Worm (Caenorhabditis elegans) whole organism, L4 larva: ENCODE measurements around the gene Y67A10A.3.

Source experiments
- F37D6.2 ChIP-seq: sonication (generic microtip); optimal IDR thresholded peaks from 2 replicates; lab custom pipeline; 2016; ENCODE audit warnings: mild to moderate bottlenecking, missing genetic modification characterization, missing compliant biosample characterization
- Y5F2A.4 ChIP-seq: fragments of 200-800 bp; sonication (Bioruptor generic); optimal IDR thresholded peaks from 2 replicates; lab custom pipeline; 2018; ENCODE audit warnings: mild to moderate bottlenecking, missing genetic modification characterization, missing compliant biosample characterization
- aly-2 ChIP-seq: sonication (generic microtip); optimal IDR thresholded peaks from 2 replicates; lab custom pipeline; 2018; ENCODE audit warnings: missing biosample characterization, missing genetic modification characterization
- ama-1 ChIP-seq: fragments of 150-350 bp; optimal IDR thresholded peaks from 2 replicates; lab custom pipeline; 2014; ENCODE audit warnings: inconsistent platforms, mixed read lengths
- ceh-82 ChIP-seq: sonication (generic microtip); optimal IDR thresholded peaks from 2 replicates; lab custom pipeline; 2017; ENCODE audit warnings: missing biosample characterization, missing genetic modification characterization
- jun-1 ChIP-seq: fragments of 150-350 bp; optimal IDR thresholded peaks from 2 replicates; lab custom pipeline; 2014; ENCODE audit warnings: missing biosample characterization, missing genetic modification reagents, missing genetic modification characterization
- mdl-1 ChIP-seq, 2 experiments: fragments of 150-350 bp in 1 of 2; sonication (generic microtip) in 1 of 2; optimal IDR thresholded peaks; 2 replicates each; lab custom pipeline; 2014 to 2017; ENCODE audit warnings: missing biosample characterization in 2 of 2, missing genetic modification characterization in 2 of 2
- nhr-102 ChIP-seq: sonication (generic microtip); optimal IDR thresholded peaks from 2 replicates; lab custom pipeline; 2016; ENCODE audit warnings: mild to moderate bottlenecking, missing genetic modification characterization, moderate library complexity, missing compliant biosample characterization
- nhr-11 ChIP-seq: fragments of 150-350 bp; optimal IDR thresholded peaks from 2 replicates; lab custom pipeline; 2014; ENCODE audit warnings: missing biosample characterization, missing genetic modification characterization
- nhr-28 ChIP-seq: fragments of 150-350 bp; optimal IDR thresholded peaks from 2 replicates; lab custom pipeline; 2014; ENCODE audit warnings: missing biosample characterization, missing genetic modification characterization
- pqm-1 ChIP-seq: sonication (generic microtip); optimal IDR thresholded peaks from 2 replicates; lab custom pipeline; 2017; ENCODE audit warnings: missing biosample characterization, missing genetic modification characterization
- zag-1 ChIP-seq: fragments of 150-350 bp; optimal IDR thresholded peaks from 2 replicates; lab custom pipeline; 2014; ENCODE audit warnings: missing biosample characterization, missing genetic modification characterization

DNA sequence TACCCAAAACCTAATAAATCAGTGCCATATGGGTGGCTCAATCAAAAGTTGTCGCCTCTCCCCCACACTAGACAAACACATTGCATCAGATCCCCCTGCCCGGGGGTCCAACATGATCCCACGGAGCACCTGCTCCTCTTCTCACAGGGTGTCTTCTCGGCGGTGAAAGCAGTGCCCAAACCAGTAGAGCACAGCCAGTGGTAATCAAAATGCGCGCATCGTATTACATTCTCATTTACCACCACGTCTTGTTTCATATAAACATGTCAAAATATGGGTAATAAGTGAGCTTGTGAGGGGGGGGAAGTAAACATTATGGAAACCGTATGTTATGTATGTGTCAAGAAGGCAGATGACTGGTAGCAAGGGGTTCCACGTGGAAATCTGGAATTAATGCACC, 39.0 kb downstream of the Y67A10A.3 start:
- TF ChIP-seq jun-1 (tag; lab: Kevin White, UChicago) (no peak), nhr-102 (tag; lab: Kevin White, UChicago) (no peak), nhr-11 (tag; lab: Kevin White, UChicago) (no peak), ceh-82 (tag; lab: Kevin White, UChicago) (no peak), zag-1 (tag; lab: Kevin White, UChicago) (no peak), nhr-28 (tag; lab: Kevin White, UChicago) (no peak), pqm-1 (tag; lab: Kevin White, UChicago) (no peak), ama-1 (lab: Kevin White, UChicago) (no peak), mdl-1 (tag; optimal IDR thresholded peaks at IDR 0.05; lab: Kevin White, UChicago) (no peak), Y5F2A.4 (no peak), aly-2 (tag; lab: Kevin White, UChicago) (no peak), F37D6.2 (tag; lab: Kevin White, UChicago) (no peak)
